Worm (Caenorhabditis elegans) whole organism, young adult: ENCODE data around the gene ZK813.7.

Experiments used
- C06A6.2 ChIP-seq: fragments of 200-800 bp; sonication (Bioruptor generic); conservative IDR thresholded peaks from 2 replicates; pipeline ENCODE4 v1.3.6; 2022; ENCODE audit warnings: missing genetic modification characterization, missing compliant biosample characterization
- F52B5.7 ChIP-seq: sonication (generic microtip); optimal IDR thresholded peaks from 2 replicates; lab custom pipeline; 2016; ENCODE audit warnings: mild to moderate bottlenecking, missing genetic modification characterization, missing compliant biosample characterization
- F57C9.4 ChIP-seq: sonication (generic microtip); optimal IDR thresholded peaks from 2 replicates; lab custom pipeline; 2017; ENCODE audit warnings: mild to moderate bottlenecking, missing genetic modification characterization, missing compliant biosample characterization
- Y53F4B.3 ChIP-seq: fragments of 200-800 bp; sonication (Bioruptor generic); IDR thresholded peaks from 2 replicates; pipeline ENCODE4 v1.3.6; 2022; ENCODE audit warnings: missing genetic modification reagents, missing genetic modification characterization, missing compliant biosample characterization
- ama-1 ChIP-seq, 3 experiments: fragments of 150-350 bp in 1 of 3; sonication (generic microtip) in 2 of 3; optimal IDR thresholded peaks; 2 replicates each; lab custom pipeline; 2014 to 2018; ENCODE audit warnings: missing biosample characterization in 2 of 3, missing genetic modification characterization in 2 of 3, missing genetic modification reagents in 2 of 3
- atf-7 ChIP-seq: sonication (generic microtip); optimal IDR thresholded peaks from 2 replicates; lab custom pipeline; 2017; ENCODE audit warnings: mild to moderate bottlenecking, missing genetic modification characterization, missing compliant biosample characterization
- bed-1 ChIP-seq: fragments of 200-800 bp; sonication (Bioruptor generic); IDR thresholded peaks from 2 replicates; pipeline ENCODE4 v1.3.6; 2022; ENCODE audit warnings: missing genetic modification reagents, missing genetic modification characterization, missing compliant biosample characterization
- bed-2 ChIP-seq: fragments of 200-800 bp; sonication (Bioruptor generic); IDR thresholded peaks from 2 replicates; pipeline ENCODE4 v1.3.6; 2022; ENCODE audit warnings: missing genetic modification reagents, missing genetic modification characterization, missing compliant biosample characterization
- cebp-2 ChIP-seq: fragments of 200-800 bp; sonication (Bioruptor generic); IDR thresholded peaks from 2 replicates; pipeline ENCODE4 v1.3.6; 2022; ENCODE audit warnings: missing genetic modification characterization, missing compliant biosample characterization
- ceh-100 ChIP-seq: fragments of 200-800 bp; sonication (Bioruptor generic); IDR thresholded peaks from 2 replicates; pipeline ENCODE4 v1.3.6; 2022; ENCODE audit warnings: missing genetic modification reagents, missing genetic modification characterization, missing compliant biosample characterization
- ceh-27 ChIP-seq: fragments of 200-800 bp; sonication (Bioruptor generic); optimal IDR thresholded peaks from 2 replicates; lab custom pipeline; 2018; ENCODE audit warnings: mild to moderate bottlenecking, missing genetic modification characterization, moderate library complexity, missing compliant biosample characterization
- ceh-40 ChIP-seq: fragments of 200-800 bp; sonication (Bioruptor generic); IDR thresholded peaks from 2 replicates; pipeline ENCODE4 v1.3.6; 2022; ENCODE audit warnings: missing genetic modification characterization, missing compliant biosample characterization
- ceh-79 ChIP-seq: sonication (generic microtip); optimal IDR thresholded peaks from 2 replicates; lab custom pipeline; 2017; ENCODE audit warnings: mild to moderate bottlenecking, missing genetic modification characterization, missing compliant biosample characterization
- chd-7 ChIP-seq: sonication (generic microtip); optimal IDR thresholded peaks from 2 replicates; lab custom pipeline; 2016; ENCODE audit warnings: mild to moderate bottlenecking, missing genetic modification characterization, moderate library complexity, missing compliant biosample characterization
- die-1 ChIP-seq: sonication (generic microtip); optimal IDR thresholded peaks from 2 replicates; lab custom pipeline; 2016; ENCODE audit warnings: missing genotype, mild to moderate bottlenecking, missing genetic modification characterization, missing compliant biosample characterization
- egl-44 ChIP-seq: fragments of 200-800 bp; sonication (Bioruptor generic); IDR thresholded peaks from 2 replicates; pipeline ENCODE4 v1.3.6; 2022; ENCODE audit warnings: missing genetic modification reagents, missing genetic modification characterization, missing compliant biosample characterization
- ekl-4 ChIP-seq: fragments of 200-800 bp; sonication (Bioruptor generic); IDR thresholded peaks from 2 replicates; pipeline ENCODE4 v1.3.6; 2022; ENCODE audit warnings: missing genetic modification reagents, missing genetic modification characterization, missing compliant biosample characterization
- hlh-12 ChIP-seq: sonication (generic microtip); optimal IDR thresholded peaks from 2 replicates; lab custom pipeline; 2016; ENCODE audit warnings: missing genetic modification characterization, missing compliant biosample characterization
- hsf-1 ChIP-seq: fragments of 200-800 bp; sonication (Bioruptor generic); IDR thresholded peaks from 2 replicates; pipeline ENCODE4 v1.3.6; 2022; ENCODE audit warnings: missing genetic modification reagents, missing genetic modification characterization, missing compliant biosample characterization
- let-526 ChIP-seq: fragments of 200-800 bp; sonication (Bioruptor generic); IDR thresholded peaks from 2 replicates; pipeline ENCODE4 v1.3.6; 2022; ENCODE audit warnings: missing genetic modification reagents, missing genetic modification characterization, missing compliant biosample characterization
- let-607 ChIP-seq, 2 experiments: fragments of 200-800 bp in 1 of 2; sonication (Bioruptor generic) in 1 of 2; sonication (generic microtip) in 1 of 2; optimal IDR thresholded peaks; 2 replicates each; lab custom pipeline; 2016 to 2018; ENCODE audit warnings: mild to moderate bottlenecking in 2 of 2, missing compliant biosample characterization in 2 of 2, missing genetic modification characterization in 2 of 2, moderate library complexity in 2 of 2, missing genotype in 1 of 2
- lin-26 ChIP-seq: fragments of 200-800 bp; sonication (Bioruptor generic); IDR thresholded peaks from 2 replicates; pipeline ENCODE4 v1.3.6; 2022; ENCODE audit warnings: missing genetic modification reagents, missing genetic modification characterization, missing compliant biosample characterization
- lin-35 ChIP-seq, 3 experiments: fragments of 150-350 bp in 2 of 3; sonication (generic microtip) in 1 of 3; optimal IDR thresholded peaks; 2 replicates each; lab custom pipeline; 2014 to 2018; ENCODE audit warnings: missing biosample characterization in 3 of 3, missing genetic modification characterization in 3 of 3, missing genetic modification reagents in 3 of 3
- madf-10 ChIP-seq: sonication (generic microtip); optimal IDR thresholded peaks from 2 replicates; lab custom pipeline; 2016; ENCODE audit warnings: mild to moderate bottlenecking, missing genetic modification characterization, missing compliant biosample characterization
- madf-3 ChIP-seq: fragments of 200-800 bp; sonication (Bioruptor generic); IDR thresholded peaks from 2 replicates; pipeline ENCODE4 v1.3.6; 2022; ENCODE audit warnings: missing genetic modification reagents, missing genetic modification characterization, missing compliant biosample characterization
- madf-8 ChIP-seq: fragments of 200-800 bp; sonication (Bioruptor generic); conservative IDR thresholded peaks from 2 replicates; pipeline ENCODE4 v1.3.6; 2022; ENCODE audit warnings: missing genetic modification reagents, missing genetic modification characterization, missing compliant biosample characterization
- mel-28 ChIP-seq: sonication (generic microtip); optimal IDR thresholded peaks from 2 replicates; lab custom pipeline; 2016; ENCODE audit warnings: borderline replicate concordance, mild to moderate bottlenecking, missing genetic modification characterization, missing compliant biosample characterization
- nfya-1 ChIP-seq: sonication (generic microtip); optimal IDR thresholded peaks from 2 replicates; lab custom pipeline; 2017; ENCODE audit warnings: antibody characterized with exemption, missing compliant biosample characterization, missing genetic modification characterization, borderline replicate concordance; ENCODE audit not compliant: insufficient read depth
- nhr-120 ChIP-seq: fragments of 200-800 bp; sonication (Bioruptor generic); IDR thresholded peaks from 2 replicates; pipeline ENCODE4 v1.3.6; 2022; ENCODE audit warnings: missing genetic modification characterization, missing compliant biosample characterization
- nhr-80 ChIP-seq: sonication (generic microtip); optimal IDR thresholded peaks from 2 replicates; lab custom pipeline; 2016; ENCODE audit warnings: missing genetic modification characterization, missing compliant biosample characterization
- nhr-90 ChIP-seq: sonication (generic microtip); optimal IDR thresholded peaks from 2 replicates; lab custom pipeline; 2016; ENCODE audit warnings: missing genotype, mild to moderate bottlenecking, missing genetic modification characterization, missing compliant biosample characterization
- rec-8 ChIP-seq, 2 experiments: sonication (generic microtip); optimal IDR thresholded peaks; 2 replicates each; lab custom pipeline; 2016; ENCODE audit warnings: mild to moderate bottlenecking in 2 of 2, missing genetic modification characterization in 2 of 2, missing genetic modification reagents in 2 of 2, missing genotype in 2 of 2, missing biosample characterization in 1 of 2, missing compliant biosample characterization in 1 of 2, moderate library complexity in 1 of 2
- repo-1 ChIP-seq: sonication (generic microtip); optimal IDR thresholded peaks from 2 replicates; lab custom pipeline; 2017; ENCODE audit warnings: mild to moderate bottlenecking, missing genetic modification characterization, missing compliant biosample characterization
- rpc-1 ChIP-seq, 2 experiments: fragments of 150-350 bp in 1 of 2; sonication (generic microtip) in 1 of 2; optimal IDR thresholded peaks; 2 replicates each; lab custom pipeline; 2014 to 2018; ENCODE audit warnings: missing biosample characterization in 1 of 2, missing genetic modification characterization in 1 of 2, missing genetic modification reagents in 1 of 2, missing genotype in 1 of 2
- somi-1 ChIP-seq: fragments of 200-800 bp; sonication (Bioruptor generic); optimal IDR thresholded peaks from 2 replicates; lab custom pipeline; 2018; ENCODE audit warnings: mild to moderate bottlenecking, missing genetic modification characterization, missing compliant biosample characterization
- tbp1 ChIP-seq: fragments of 200-800 bp; sonication (Bioruptor generic); optimal IDR thresholded peaks from 2 replicates; lab custom pipeline; 2018; ENCODE audit warnings: mild to moderate bottlenecking, missing genetic modification characterization, missing compliant biosample characterization
- tlf-1 ChIP-seq: fragments of 200-800 bp; sonication (Bioruptor generic); optimal IDR thresholded peaks from 2 replicates; lab custom pipeline; 2018; ENCODE audit warnings: mild to moderate bottlenecking, missing genetic modification characterization, missing compliant biosample characterization
- unc-62 ChIP-seq: fragments of 150-350 bp; optimal IDR thresholded peaks from 2 replicates; lab custom pipeline; 2014; ENCODE audit warnings: missing biosample characterization, missing genetic modification reagents, missing genetic modification characterization
- ztf-18 ChIP-seq: sonication (generic microtip); optimal IDR thresholded peaks from 2 replicates; lab custom pipeline; 2016; ENCODE audit warnings: missing genotype, mild to moderate bottlenecking, missing genetic modification characterization, missing compliant biosample characterization
- ztf-25 ChIP-seq: fragments of 200-800 bp; sonication (Bioruptor generic); IDR thresholded peaks from 2 replicates; pipeline ENCODE4 v1.3.6; 2022; ENCODE audit warnings: missing genetic modification reagents, missing genetic modification characterization, missing compliant biosample characterization
- ztf-26 ChIP-seq: sonication (generic microtip); optimal IDR thresholded peaks from 2 replicates; lab custom pipeline; 2017; ENCODE audit warnings: missing genetic modification characterization, missing compliant biosample characterization
- ztf-6 ChIP-seq: fragments of 200-800 bp; sonication (Bioruptor generic); IDR thresholded peaks from 2 replicates; pipeline ENCODE4 v1.3.6; 2022; ENCODE audit warnings: missing genetic modification reagents, missing genetic modification characterization, missing compliant biosample characterization

Gene ZK813.7

ce11 chrX:3408717-3409303, 35.8 kb upstream of the ZK813.7 start (continued):
- TF ChIP-seq ceh-100 (peak; percentile 25; the same call in 1 of the 2 replicates), repo-1 (tag; lab: Kevin White, UChicago) (peak; percentile 85), tlf-1 (GFP tag; lab: Kevin White, UChicago) (peak; percentile 37), hsf-1 (GFP tag; lab: Robert Waterston, UW) (0 out of 2 replicates have a peak, but pooled peaks have one; percentile 38), lin-35 (GFP tag; optimal IDR thresholded peaks at IDR 0.05; lab: Kevin White, UChicago) (no peak), atf-7 (peak; percentile 82), nhr-90 (tag; lab: Kevin White, UChicago) (peak; percentile 61), madf-8 (no peak), nhr-120 (GFP tag; lab: Robert Waterston, UW) (no peak), rpc-1 (optimal IDR thresholded peaks at IDR 0.05; lab: Kevin White, UChicago) (no peak), rpc-1 (tag; optimal IDR thresholded peaks at IDR 0.05; lab: Kevin White, UChicago) (no peak), let-607 (tag; optimal IDR thresholded peaks at IDR 0.05; lab: Kevin White, UChicago) (peak in 1 of 2 experiments; percentile 2), C06A6.2 (0 out of 2 replicates have a peak, but pooled peaks have one; percentile 21)

ce11 chrX:3411565-3412022, 33.0 kb upstream of the ZK813.7 start, which contains the start of gene unc-78:
TSS of gene unc-78 (minus strand) at chrX:3411615.
- TF ChIP-seq ztf-26 (tag; lab: Kevin White, UChicago) = no peak
- TF ChIP-seq nhr-80 (tag; lab: Kevin White, UChicago) = peak; percentile 12

ce11 chrX:3414660-3415144, 29.9 kb upstream of the ZK813.7 start, which contains the start of gene dhs-27:
TSS of gene dhs-27 (minus strand) at chrX:3414710.
- TF ChIP-seq ekl-4 (GFP tag; lab: Robert Waterston, UW) = no peak
- no peak for TF ChIP-seq ama-1 (optimal IDR thresholded peaks at IDR 0.05; lab: Kevin White, UChicago)
- no peak for TF ChIP-seq ama-1 (GFP tag; optimal IDR thresholded peaks at IDR 0.05; lab: Kevin White, UChicago)
- no peak for TF ChIP-seq unc-62 (GFP tag; lab: Kevin White, UChicago)
- no peak for TF ChIP-seq mel-28
- TF ChIP-seq Y53F4B.3 (GFP tag; lab: Robert Waterston, UW) = no peak
- TF ChIP-seq madf-3 (GFP tag; lab: Robert Waterston, UW) = no peak
- no peak for TF ChIP-seq F57C9.4 (tag; lab: Kevin White, UChicago)
- no peak for TF ChIP-seq ztf-25 (GFP tag; lab: Robert Waterston, UW)
- no peak for TF ChIP-seq bed-2 (GFP tag; lab: Robert Waterston, UW)
- no peak for TF ChIP-seq hlh-12 (tag; lab: Kevin White, UChicago)
- TF ChIP-seq die-1 (tag; lab: Kevin White, UChicago) = no peak
- TF ChIP-seq ceh-40 (GFP tag; lab: Robert Waterston, UW) = no peak
- TF ChIP-seq nfya-1 (tag; lab: Kevin White, UChicago) = no peak
- no peak for TF ChIP-seq tbp1 (GFP tag; lab: Kevin White, UChicago)
- no peak for TF ChIP-seq ztf-18 (tag; lab: Kevin White, UChicago)
- TF ChIP-seq let-526 = no peak
- no peak for TF ChIP-seq somi-1 (GFP tag; lab: Kevin White, UChicago)
- TF ChIP-seq nhr-120 (GFP tag; lab: Robert Waterston, UW) = no peak

- no peak for TF ChIP-seq ztf-6
- no peak for TF ChIP-seq F52B5.7 (tag; lab: Kevin White, UChicago)
- no peak for TF ChIP-seq nhr-120 (GFP tag; lab: Robert Waterston, UW)
- no peak for TF ChIP-seq mel-28
- TF ChIP-seq rpc-1 (optimal IDR thresholded peaks at IDR 0.05; lab: Kevin White, UChicago) = no peak
- TF ChIP-seq rpc-1 (tag; optimal IDR thresholded peaks at IDR 0.05; lab: Kevin White, UChicago) = no peak
- TF ChIP-seq chd-7 (tag; lab: Kevin White, UChicago) = no peak
- TF ChIP-seq ceh-79 (tag; lab: Kevin White, UChicago) = no peak
- TF ChIP-seq madf-10 (tag; lab: Kevin White, UChicago) = no peak
- no peak for TF ChIP-seq ceh-27 (GFP tag; lab: Kevin White, UChicago)
- TF ChIP-seq repo-1 (tag; lab: Kevin White, UChicago) = no peak
- TF ChIP-seq unc-62 (GFP tag; lab: Kevin White, UChicago) = no peak
- TF ChIP-seq lin-26 = no peak
- TF ChIP-seq egl-44 (GFP tag; lab: Robert Waterston, UW) = no peak
- TF ChIP-seq hsf-1 (GFP tag; lab: Robert Waterston, UW) = no peak
- TF ChIP-seq cebp-2 (GFP tag; lab: Robert Waterston, UW) = no peak
- no peak for TF ChIP-seq bed-1
- TF ChIP-seq rec-8 (tag; optimal IDR thresholded peaks at IDR 0.05; lab: Kevin White, UChicago) = no peak
- no peak for TF ChIP-seq lin-35 (GFP tag; optimal IDR thresholded peaks at IDR 0.05; lab: Kevin White, UChicago)
Observed at ce11 chrX:3416063-3416462, 28.6 kb upstream of the ZK813.7 start.
